Fruit fly (Drosophila melanogaster): ENCODE results near the gene Mi-2.

dm6 chr3L:19929719-19930334 lies 19.8 kb upstream of the Mi-2 start:
- no peak for TF ChIP-seq CG8478 (optimal IDR thresholded peaks at IDR 0.05)
- TF ChIP-seq CTCF (optimal IDR thresholded peaks at IDR 0.05) = no peak

Measured in S2 (cell line).